Fruit fly (Drosophila melanogaster): Measurements from ENCODE around the gene fu.

DNA sequence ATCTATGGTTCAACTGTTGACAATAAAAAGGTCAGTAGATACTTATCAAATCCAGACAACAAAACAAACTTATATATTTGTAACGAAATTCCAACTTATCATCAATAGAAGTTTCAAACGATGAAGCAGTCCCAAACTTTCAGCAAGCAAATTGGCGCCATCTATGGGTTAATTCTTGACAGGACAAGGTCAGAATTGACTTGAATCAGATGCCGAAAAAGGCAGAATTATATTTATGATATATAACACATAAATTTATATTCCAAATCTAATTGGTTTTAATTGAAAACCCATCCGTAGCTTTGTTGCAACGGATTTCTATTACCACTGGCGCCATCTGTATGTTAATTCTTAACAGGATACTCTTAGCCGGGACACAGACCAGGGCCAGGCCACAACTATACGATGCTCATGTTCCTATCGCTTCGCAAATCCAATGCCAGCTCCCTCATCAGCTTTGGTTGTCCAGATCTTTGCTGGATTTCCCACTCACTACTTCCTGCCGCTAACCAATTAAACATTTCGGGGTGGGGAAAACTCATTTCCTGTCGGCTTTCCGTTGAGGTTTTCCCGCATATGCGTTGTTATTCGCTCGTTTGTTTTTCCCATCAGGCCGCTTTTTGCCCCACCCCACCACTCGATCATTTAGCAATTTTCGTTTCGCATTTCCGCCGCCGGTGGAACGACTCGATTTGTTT, 35.8 kb upstream of the fu start:
- TF ChIP-seq dsx (GFP tag; optimal IDR thresholded peaks at IDR 0.05; ENCODE audit: poor library complexity, severe bottlenecking) (no peak), fkh (GFP tag; optimal IDR thresholded peaks at IDR 0.05) (no peak), salr (GFP tag; optimal IDR thresholded peaks at IDR 0.05) (no peak), CG31627 (GFP tag; optimal IDR thresholded peaks at IDR 0.05) (no peak), Eip78C (GFP tag) (peak; percentile 27), CG8119 (GFP tag; IDR thresholded peaks at IDR 0.05) (no peak), CG11294 (GFP tag; IDR thresholded peaks at IDR 0.05) (no peak), Hr4 (GFP tag; optimal IDR thresholded peaks at IDR 0.05) (no peak), Sox15 (GFP tag; optimal IDR thresholded peaks at IDR 0.05) (no peak)
